Fruit fly (Drosophila melanogaster) whole organism, adult: ENCODE results near the gene CG32533.
A peak's percentile ranks its signal among the peaks of the same experiment; 100 is the strongest.

Experiments
- CG11617 ChIP-seq: fragments of 200-800 bp; sonication (Bioruptor generic); optimal IDR thresholded peaks from 2 replicates; lab custom pipeline; 2017; ENCODE audit warnings: mild to moderate bottlenecking, missing biosample characterization, missing genetic modification reagents, missing genetic modification characterization
- CG12768 ChIP-seq: fragments of 200-800 bp; sonication (Bioruptor generic); optimal IDR thresholded peaks from 2 replicates; lab custom pipeline; 2017; ENCODE audit warnings: missing biosample characterization, missing genetic modification characterization, mild to moderate bottlenecking, moderate library complexity, missing genetic modification reagents
- CG14711 ChIP-seq: fragments of 200-800 bp; sonication (Bioruptor generic); optimal IDR thresholded peaks from 2 replicates; lab custom pipeline; 2018; ENCODE audit warnings: missing biosample characterization, mild to moderate bottlenecking, missing genetic modification characterization, moderate library complexity
- CG1620 ChIP-seq: fragments of 200-800 bp; sonication (Bioruptor generic); optimal IDR thresholded peaks from 2 replicates; lab custom pipeline; 2016; ENCODE audit warnings: missing biosample characterization, missing genetic modification characterization
- CG5204 ChIP-seq: fragments of 200-800 bp; sonication (Bioruptor generic); optimal IDR thresholded peaks from 2 replicates; lab custom pipeline; 2016; ENCODE audit warnings: missing biosample characterization, missing genetic modification characterization
- CG7045 ChIP-seq: fragments of 200-800 bp; sonication (Bioruptor generic); optimal IDR thresholded peaks from 2 replicates; lab custom pipeline; 2017; ENCODE audit warnings: missing biosample characterization, mild to moderate bottlenecking, missing genetic modification characterization
- CG7101 ChIP-seq: fragments of 200-800 bp; sonication (Bioruptor generic); optimal IDR thresholded peaks from 2 replicates; lab custom pipeline; 2018; ENCODE audit warnings: missing biosample characterization, mild to moderate bottlenecking, missing genetic modification characterization, moderate library complexity
- Clk ChIP-seq: fragments of 200-800 bp; sonication (Bioruptor generic); optimal IDR thresholded peaks from 2 replicates; lab custom pipeline; 2017; ENCODE audit warnings: missing biosample characterization, missing genetic modification characterization
- Crg-1 ChIP-seq: fragments of 200-800 bp; sonication (Bioruptor generic); optimal IDR thresholded peaks from 2 replicates; lab custom pipeline; 2016; ENCODE audit warnings: missing biosample characterization, missing genetic modification characterization
- Hr96 ChIP-seq: fragments of 200-800 bp; sonication (Bioruptor generic); optimal IDR thresholded peaks from 2 replicates; lab custom pipeline; 2016; ENCODE audit warnings: missing biosample characterization, missing genetic modification characterization
- Mnt ChIP-seq: fragments of 200-800 bp; sonication (Bioruptor generic); optimal IDR thresholded peaks from 2 replicates; lab custom pipeline; 2016; ENCODE audit warnings: missing biosample characterization, mild to moderate bottlenecking, missing genetic modification characterization
- bab1 ChIP-seq: fragments of 200-800 bp; sonication (Bioruptor generic); optimal IDR thresholded peaks from 3 replicates; lab custom pipeline; 2019; ENCODE audit warnings: missing biosample characterization, mild to moderate bottlenecking, missing genetic modification characterization, moderate library complexity
- cic ChIP-seq: fragments of 200-800 bp; sonication (Bioruptor generic); optimal IDR thresholded peaks from 2 replicates; lab custom pipeline; 2017; ENCODE audit warnings: missing biosample characterization, mild to moderate bottlenecking, missing genetic modification characterization, moderate library complexity
- cnc ChIP-seq, 2 experiments: fragments of >200 bp; optimal IDR thresholded peaks; 2 replicates each; lab custom pipeline; 2017
- kay ChIP-seq: fragments of 200-800 bp; sonication (Bioruptor generic); peaks from one replicate; lab custom pipeline; 2016; ENCODE audit warnings: missing biosample characterization, missing genetic modification characterization, borderline replicate concordance
- ovo ChIP-seq: fragments of 200-800 bp; sonication (Bioruptor generic); optimal IDR thresholded peaks from 2 replicates; lab custom pipeline; 2016; ENCODE audit warnings: missing biosample characterization, missing genetic modification characterization
- pad ChIP-seq: fragments of 200-800 bp; sonication (Bioruptor generic); optimal IDR thresholded peaks from 3 replicates; lab custom pipeline; 2017; ENCODE audit warnings: missing biosample characterization, missing genetic modification characterization, mild to moderate bottlenecking, moderate library complexity, missing genetic modification reagents
- tj ChIP-seq: fragments of 200-800 bp; sonication (Bioruptor generic); optimal IDR thresholded peaks from 3 replicates; lab custom pipeline; 2017; ENCODE audit warnings: missing biosample characterization, mild to moderate bottlenecking, missing genetic modification characterization, moderate library complexity
- toe ChIP-seq: fragments of 200-800 bp; sonication (Bioruptor generic); optimal IDR thresholded peaks from 2 replicates; lab custom pipeline; 2016; ENCODE audit warnings: missing biosample characterization, missing genetic modification characterization

Gene CG32533

DNA sequence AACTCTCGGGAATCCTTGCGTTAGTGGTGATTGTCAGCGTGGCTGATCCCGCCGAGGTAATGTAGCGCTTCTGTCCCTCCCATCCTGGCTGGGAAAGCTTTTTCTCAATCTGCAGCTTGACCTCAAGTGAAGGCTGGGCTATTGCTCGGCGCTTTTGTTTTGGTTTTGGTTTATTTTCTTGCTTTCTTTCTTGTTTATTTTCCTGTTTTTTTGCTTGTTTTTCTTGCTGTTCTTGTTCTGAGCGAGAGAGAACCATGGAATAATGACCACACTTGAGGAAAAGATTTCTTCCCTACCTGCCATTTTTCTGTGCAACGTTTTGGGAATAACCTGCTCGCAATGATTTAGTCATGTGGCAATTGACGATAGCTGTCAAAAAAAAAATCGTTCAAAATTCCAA lies 5.8 kb upstream of the CG32533 start:
- TF ChIP-seq CG7101 (tag; lab: Kevin White, UChicago) (no peak), CG14711 (no peak), ovo (GFP tag; lab: Kevin White, UChicago) (no peak), bab1 (GFP tag; lab: Kevin White, UChicago) (no peak), cic (GFP tag; lab: Kevin White, UChicago) (no peak), CG7045 (GFP tag; lab: Kevin White, UChicago) (no peak), tj (GFP tag; lab: Kevin White, UChicago) (no peak), CG11617 (GFP tag; lab: Kevin White, UChicago) (no peak), CG1620 (GFP tag; lab: Kevin White, UChicago) (no peak)

- no peak for TF ChIP-seq Clk (GFP tag; lab: Kevin White, UChicago)
- no peak for TF ChIP-seq kay
- no peak for TF ChIP-seq tj (GFP tag; lab: Kevin White, UChicago)
- no peak for TF ChIP-seq CG14711
- no peak for TF ChIP-seq Crg-1 (GFP tag; lab: Kevin White, UChicago)
- TF ChIP-seq CG1620 (GFP tag; lab: Kevin White, UChicago): no peak
- no peak for TF ChIP-seq pad (GFP tag; lab: Kevin White, UChicago)
- no peak for TF ChIP-seq CG5204 (GFP tag; lab: Kevin White, UChicago)
These were observed 1.4 kb upstream of the CG32533 start for dm6 chrX:19480544-19481127.

DNA sequence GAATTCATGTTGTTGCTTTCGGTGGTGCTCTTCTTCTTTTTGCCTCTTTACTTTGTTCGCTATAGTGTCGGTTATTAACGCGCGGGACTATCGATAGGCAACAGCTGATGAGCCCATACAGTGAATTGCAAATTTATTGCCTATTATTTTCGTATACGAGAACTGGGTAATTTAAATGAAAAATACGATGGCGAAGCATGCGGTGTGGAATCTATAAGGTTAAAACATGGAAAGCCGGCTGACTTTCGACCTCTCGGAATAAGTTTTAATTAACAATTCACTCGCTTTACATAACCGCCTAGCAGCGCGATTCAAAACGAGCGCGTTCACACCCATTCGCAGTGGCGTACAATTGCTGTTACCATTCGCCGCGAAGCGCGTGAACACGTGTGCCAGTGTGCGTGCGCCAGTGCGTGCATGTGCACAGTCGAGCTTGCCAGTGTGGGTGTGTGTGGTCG lies 687 bp upstream of the CG32533 start, which contains the start of the genes Naa15-16 and mRpS14:
Gene Naa15-16 (plus strand): TSS at position 116 of the 458 bp plus-strand sequence.
Gene mRpS14 (minus strand): TSS at position 370 of the 458 bp plus-strand sequence.
- TF ChIP-seq CG7101 (tag; lab: Kevin White, UChicago) (no peak), cic (GFP tag; lab: Kevin White, UChicago) (peak; percentile 56), CG11617 (GFP tag; lab: Kevin White, UChicago) (peak; percentile 43), CG12768 (GFP tag; lab: Kevin White, UChicago) (no peak), cnc (optimal IDR thresholded peaks at IDR 0.05; lab: Kevin White, UChicago) (peak; percentile 79 to 97), toe (GFP tag; lab: Kevin White, UChicago) (no peak), Mnt (GFP tag; lab: Kevin White, UChicago) (peak; percentile 100), tj (GFP tag; lab: Kevin White, UChicago) (peak; percentile 71)

DNA sequence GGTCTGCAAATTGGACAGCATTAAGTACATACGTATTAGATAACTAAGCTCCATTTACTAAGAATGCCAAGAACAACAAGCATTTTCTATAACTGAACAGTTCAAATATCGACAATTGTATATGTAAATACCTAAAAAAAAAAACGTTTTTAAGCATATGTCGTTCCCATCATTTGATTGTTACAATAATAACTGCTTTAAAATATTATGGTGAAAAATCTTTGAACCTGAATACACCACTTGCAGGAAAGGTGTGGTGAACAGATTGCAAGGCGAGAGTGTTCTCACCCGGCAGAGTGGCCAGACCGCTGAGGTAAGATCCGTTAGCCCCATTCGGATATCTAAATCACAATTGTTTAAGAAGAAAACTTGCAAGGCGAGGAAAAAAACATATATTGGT lies 4.4 kb downstream of the CG32533 start, which contains the start of gene narya:
Gene narya (plus strand): TSS at position 301 of the 400 bp plus-strand sequence.
- TF ChIP-seq CG11617 (GFP tag; lab: Kevin White, UChicago) (no peak), cnc (optimal IDR thresholded peaks at IDR 0.05; lab: Kevin White, UChicago) (no peak), ovo (GFP tag; lab: Kevin White, UChicago) (peak; percentile 44)

- TF ChIP-seq tj (GFP tag; lab: Kevin White, UChicago): peak; percentile 95
- no peak for TF ChIP-seq ovo (GFP tag; lab: Kevin White, UChicago)
These were observed 17.6 kb downstream of the CG32533 start for dm6 chrX:19461630-19462029.

DNA sequence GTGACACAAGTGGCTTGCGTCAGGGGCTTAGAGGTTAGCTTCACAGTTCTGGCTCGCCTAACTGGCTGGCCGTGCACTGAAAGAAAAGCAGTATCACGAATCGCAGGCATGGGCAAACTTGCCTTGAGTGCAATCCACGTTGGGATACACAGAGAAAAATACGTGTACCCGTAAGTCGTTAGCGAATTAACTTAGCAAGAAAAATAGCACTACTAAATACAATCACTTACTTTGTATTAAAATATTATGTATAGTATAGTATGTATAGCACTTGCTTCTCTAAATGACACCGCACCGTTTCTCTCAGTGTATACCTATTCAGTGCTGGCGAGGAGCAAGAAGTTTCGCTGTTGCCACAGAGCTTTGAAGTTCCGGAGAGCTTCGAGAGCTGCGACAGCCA lies 26.1 kb downstream of the CG32533 start:
- TF ChIP-seq cnc (optimal IDR thresholded peaks at IDR 0.05; lab: Kevin White, UChicago) (no peak), pad (GFP tag; lab: Kevin White, UChicago) (no peak), Crg-1 (GFP tag; lab: Kevin White, UChicago) (no peak), tj (GFP tag; lab: Kevin White, UChicago) (no peak), CG1620 (GFP tag; lab: Kevin White, UChicago) (no peak), CG7101 (tag; lab: Kevin White, UChicago) (no peak), CG11617 (GFP tag; lab: Kevin White, UChicago) (no peak), toe (GFP tag; lab: Kevin White, UChicago) (no peak), CG7045 (GFP tag; lab: Kevin White, UChicago) (no peak), Hr96 (GFP tag; lab: Kevin White, UChicago) (no peak), bab1 (GFP tag; lab: Kevin White, UChicago) (no peak), CG5204 (GFP tag; lab: Kevin White, UChicago) (no peak), Clk (GFP tag; lab: Kevin White, UChicago) (no peak), Mnt (GFP tag; lab: Kevin White, UChicago) (no peak), kay (no peak)

dm6 chrX:19448297-19448696 lies 30.9 kb downstream of the CG32533 start:
- TF ChIP-seq CG7101 (tag; lab: Kevin White, UChicago) (no peak), toe (GFP tag; lab: Kevin White, UChicago) (no peak), CG7045 (GFP tag; lab: Kevin White, UChicago) (no peak), tj (GFP tag; lab: Kevin White, UChicago) (no peak), Mnt (GFP tag; lab: Kevin White, UChicago) (no peak), CG5204 (GFP tag; lab: Kevin White, UChicago) (no peak), cnc (optimal IDR thresholded peaks at IDR 0.05; lab: Kevin White, UChicago) (no peak), CG1620 (GFP tag; lab: Kevin White, UChicago) (no peak), Clk (GFP tag; lab: Kevin White, UChicago) (no peak), bab1 (GFP tag; lab: Kevin White, UChicago) (no peak), CG11617 (GFP tag; lab: Kevin White, UChicago) (no peak), Crg-1 (GFP tag; lab: Kevin White, UChicago) (no peak), CG14711 (no peak), Hr96 (GFP tag; lab: Kevin White, UChicago) (no peak)
